Worm (Caenorhabditis elegans): Measurements from ENCODE around the gene enu-3.6.

enu-3.6 gene

ce11 chrIII:10759050-10760023, 9.1 kb downstream of the enu-3.6 start, which contains the start of gene tasp-1 (continued):
- TF ChIP-seq B0336.3 (GFP tag; IDR thresholded peaks at IDR 0.05): peak; percentile 100
- TF ChIP-seq dox-1 (GFP tag; IDR thresholded peaks at IDR 0.05): peak; percentile 100
- peak; percentile 69 for TF ChIP-seq ccch-3 (GFP tag; optimal IDR thresholded peaks at IDR 0.05)
- peak; percentile 96 for TF ChIP-seq lsl-1 (GFP tag; optimal IDR thresholded peaks at IDR 0.05)
- no peak for TF ChIP-seq hlh-26 (GFP tag; conservative IDR thresholded peaks at IDR 0.05)
- TF ChIP-seq atf-7 (tag; optimal IDR thresholded peaks at IDR 0.05): peak; percentile 100
- peak; percentile 100 for TF ChIP-seq let-526 (GFP tag; IDR thresholded peaks at IDR 0.05)
- TF ChIP-seq lin-26 (GFP tag; IDR thresholded peaks at IDR 0.05): peak; percentile 99
- TF ChIP-seq F55B11.4 (tag; optimal IDR thresholded peaks at IDR 0.05; ENCODE audit: borderline replicate concordance, insufficient read depth): no peak
- peak; percentile 100 for TF ChIP-seq ekl-4 (GFP tag; IDR thresholded peaks at IDR 0.05)
- no peak for TF ChIP-seq hlh-12 (tag; optimal IDR thresholded peaks at IDR 0.05)
- peak; percentile 85 for TF ChIP-seq snpc-1.1 (tag; optimal IDR thresholded peaks at IDR 0.05; ENCODE audit: insufficient read depth)
- TF ChIP-seq sdz-38 (tag; optimal IDR thresholded peaks at IDR 0.05): no peak
- peak; percentile 97 for TF ChIP-seq nhr-120 (GFP tag; IDR thresholded peaks at IDR 0.05)
- peak; percentile 94 for TF ChIP-seq ceh-40 (GFP tag; IDR thresholded peaks at IDR 0.05)
- peak; percentile 98 for TF ChIP-seq madf-6 (GFP tag; IDR thresholded peaks at IDR 0.05)
- peak; percentile 98 for TF ChIP-seq unc-130 (GFP tag; optimal IDR thresholded peaks at IDR 0.05)
- peak; percentile 96 for TF ChIP-seq hmg-1.2 (GFP tag; IDR thresholded peaks at IDR 0.05)
- no peak for TF ChIP-seq nfya-1 (tag; optimal IDR thresholded peaks at IDR 0.05; ENCODE audit: borderline replicate concordance, insufficient read depth)
- peak; percentile 98 for TF ChIP-seq die-1 (tag; optimal IDR thresholded peaks at IDR 0.05)
- peak; percentile 96 for TF ChIP-seq F22D6.2 (tag; optimal IDR thresholded peaks at IDR 0.05)
- peak; percentile 99 for TF ChIP-seq sptf-2 (GFP tag; optimal IDR thresholded peaks at IDR 0.05)
- peak; percentile 98 for TF ChIP-seq zim-3 (tag; optimal IDR thresholded peaks at IDR 0.05)
- peak; percentile 90 for TF ChIP-seq unc-62 (GFP tag; optimal IDR thresholded peaks at IDR 0.05)
- TF ChIP-seq snpc-4 (GFP tag; optimal IDR thresholded peaks at IDR 0.05): peak; percentile 90
- TF ChIP-seq snpc-4 (tag; optimal IDR thresholded peaks at IDR 0.05): peak; percentile 93 to 95 (median 93)
- peak; percentile 98 for TF ChIP-seq cebp-2 (GFP tag; IDR thresholded peaks at IDR 0.05)
- peak; percentile 54 for TF ChIP-seq B0261.1 (tag; optimal IDR thresholded peaks at IDR 0.05)
- peak; percentile 99 for TF ChIP-seq F10E7.11 (tag; optimal IDR thresholded peaks at IDR 0.05)
- TF ChIP-seq ceh-79 (tag; optimal IDR thresholded peaks at IDR 0.05): peak; percentile 99
- peak; percentile 96 for TF ChIP-seq snpc-1.3 (tag; optimal IDR thresholded peaks at IDR 0.05; ENCODE audit: insufficient read depth)
- peak; percentile 98 for TF ChIP-seq F23B12.7 (tag; optimal IDR thresholded peaks at IDR 0.05; ENCODE audit: insufficient read depth)
- TF ChIP-seq pbrm-1 (GFP tag; IDR thresholded peaks at IDR 0.05): peak; percentile 100
- peak; percentile 100 for TF ChIP-seq Y53G8AR.9 (GFP tag; conservative IDR thresholded peaks at IDR 0.05)
- peak; percentile 17 for TF ChIP-seq mes-4 (tag; optimal IDR thresholded peaks at IDR 0.05)
- peak; percentile 96 to 97 for TF ChIP-seq let-607 (tag; optimal IDR thresholded peaks at IDR 0.05)
- TF ChIP-seq xnd-1 (tag; optimal IDR thresholded peaks at IDR 0.05): peak; percentile 77
- peak; percentile 98 for TF ChIP-seq Y56A3A.18 (GFP tag; IDR thresholded peaks at IDR 0.05)
- peak; percentile 99 for TF ChIP-seq nhr-90 (tag; optimal IDR thresholded peaks at IDR 0.05)
- peak; percentile 100 for TF ChIP-seq dpl-1 (GFP tag; optimal IDR thresholded peaks at IDR 0.05)
- TF ChIP-seq attf-3 (GFP tag; conservative IDR thresholded peaks at IDR 0.05): peak; percentile 89
- TF ChIP-seq ztf-25 (GFP tag; IDR thresholded peaks at IDR 0.05): peak; percentile 100
- no peak for TF ChIP-seq ama-1 (optimal IDR thresholded peaks at IDR 0.05)
- peak; percentile 61 to 86 for TF ChIP-seq ama-1 (GFP tag; optimal IDR thresholded peaks at IDR 0.05)
- peak; percentile 100 for TF ChIP-seq lir-1 (GFP tag; conservative IDR thresholded peaks at IDR 0.05)
